Fruit fly (Drosophila melanogaster) whole organism, adult: ENCODE measurements around the gene Larp7.

Experiments used
- CG12768 ChIP-seq: fragments of 200-800 bp; sonication (Bioruptor generic); optimal IDR thresholded peaks from 2 replicates; lab custom pipeline; 2017; ENCODE audit warnings: missing biosample characterization, missing genetic modification characterization, mild to moderate bottlenecking, moderate library complexity, missing genetic modification reagents
- tj ChIP-seq: fragments of 200-800 bp; sonication (Bioruptor generic); optimal IDR thresholded peaks from 3 replicates; lab custom pipeline; 2017; ENCODE audit warnings: missing biosample characterization, mild to moderate bottlenecking, missing genetic modification characterization, moderate library complexity

DNA sequence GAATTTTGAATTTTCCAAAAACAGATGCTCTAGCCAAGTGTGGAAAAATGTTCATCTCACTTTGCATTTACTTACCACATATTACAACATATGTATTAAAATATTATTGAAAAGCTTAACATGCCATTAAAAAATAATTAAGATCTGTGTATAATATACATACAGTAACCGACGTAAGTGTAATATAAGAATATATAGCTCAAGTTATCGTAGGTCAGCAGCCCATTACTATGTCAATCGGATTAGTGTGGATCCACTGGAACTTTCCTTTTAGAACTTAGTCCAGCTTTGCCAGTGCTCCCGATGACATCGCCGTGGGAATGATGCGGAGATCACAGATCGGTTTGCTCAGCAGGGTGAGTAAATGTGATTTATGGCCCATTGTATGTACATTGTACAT is 29.0 kb upstream of the Larp7 start, which contains the start of gene Obp8a:
- no peak for TF ChIP-seq tj (GFP tag; lab: Kevin White, UChicago)
- no peak for TF ChIP-seq CG12768
